Fruit fly (Drosophila melanogaster) whole organism, embryonic: ENCODE measurements around the gene senju.

Source experiments
- B-H1 ChIP-seq: fragments of 200-800 bp; sonication (Bioruptor generic); IDR thresholded peaks from 3 replicates; pipeline ENCODE4 v1.3.6; 2022; ENCODE audit warnings: missing biosample characterization, missing genetic modification characterization
- B-H2 ChIP-seq: fragments of 200-800 bp; sonication (Bioruptor generic); optimal IDR thresholded peaks from 2 replicates; lab custom pipeline; 2018; ENCODE audit warnings: missing biosample characterization, mild to moderate bottlenecking, missing genetic modification characterization
- CG11398 ChIP-seq: fragments of 200-800 bp; sonication (Bioruptor generic); optimal IDR thresholded peaks from 2 replicates; lab custom pipeline; 2016; ENCODE audit warnings: missing biosample characterization, missing genetic modification characterization
- CG12769 ChIP-seq: fragments of 200-800 bp; sonication (Bioruptor generic); optimal IDR thresholded peaks from 2 replicates; lab custom pipeline; 2019; ENCODE audit warnings: missing biosample characterization, mild to moderate bottlenecking, missing genetic modification characterization, moderate library complexity
- CG14014 ChIP-seq: fragments of 200-800 bp; sonication (Bioruptor generic); IDR thresholded peaks from 2 replicates; pipeline ENCODE4 v1.3.6; 2022; ENCODE audit warnings: missing biosample characterization, missing genetic modification characterization
- CG14965 ChIP-seq: fragments of 200-800 bp; sonication (Bioruptor generic); optimal IDR thresholded peaks from 2 replicates; lab custom pipeline; 2016; ENCODE audit warnings: missing biosample characterization, missing genetic modification characterization, borderline replicate concordance
- CG15269 ChIP-seq: fragments of 200-800 bp; sonication (Bioruptor generic); optimal IDR thresholded peaks from 2 replicates; lab custom pipeline; 2018; ENCODE audit warnings: missing biosample characterization, mild to moderate bottlenecking, missing genetic modification characterization, moderate library complexity
- CG15479 ChIP-seq: fragments of 200-800 bp; sonication (Bioruptor generic); optimal IDR thresholded peaks from 3 replicates; lab custom pipeline; 2019; ENCODE audit warnings: missing biosample characterization, mild to moderate bottlenecking, missing genetic modification characterization, moderate library complexity
- CG1647 ChIP-seq: fragments of 200-800 bp; sonication (Bioruptor generic); optimal IDR thresholded peaks from 3 replicates; lab custom pipeline; 2016; ENCODE audit warnings: missing biosample characterization, missing genetic modification characterization
- CG16815 ChIP-seq: fragments of 200-800 bp; sonication (Bioruptor generic); optimal IDR thresholded peaks from 3 replicates; lab custom pipeline; 2017; ENCODE audit warnings: missing biosample characterization, mild to moderate bottlenecking, missing genetic modification characterization
- CG17568 ChIP-seq: fragments of 200-800 bp; sonication (Bioruptor generic); optimal IDR thresholded peaks from 2 replicates; lab custom pipeline; 2018; ENCODE audit warnings: missing biosample characterization, mild to moderate bottlenecking, missing genetic modification characterization, moderate library complexity
- CG2116 ChIP-seq: fragments of 200-800 bp; sonication (Bioruptor generic); optimal IDR thresholded peaks from 3 replicates; lab custom pipeline; 2018; ENCODE audit warnings: missing biosample characterization, mild to moderate bottlenecking, missing genetic modification characterization
- CG30403 ChIP-seq: fragments of 200-800 bp; sonication (Bioruptor generic); optimal IDR thresholded peaks from 3 replicates; lab custom pipeline; 2016; ENCODE audit warnings: missing biosample characterization, missing genetic modification characterization
- CG32767 ChIP-seq: fragments of 200-800 bp; sonication (Bioruptor generic); IDR thresholded peaks from 2 replicates; pipeline ENCODE4 v1.3.6; 2022; ENCODE audit warnings: missing biosample characterization, missing genetic modification characterization
- CG43689 ChIP-seq: fragments of 200-800 bp; sonication (Bioruptor generic); IDR thresholded peaks from 2 replicates; pipeline ENCODE4 v1.3.6; 2022; ENCODE audit warnings: missing biosample characterization, missing genetic modification characterization
- CG4707 ChIP-seq: fragments of 200-800 bp; sonication (Bioruptor generic); optimal IDR thresholded peaks from 2 replicates; lab custom pipeline; 2018; ENCODE audit warnings: missing biosample characterization, mild to moderate bottlenecking, missing genetic modification characterization, moderate library complexity
- CG4820 ChIP-seq: fragments of 200-800 bp; sonication (Bioruptor generic); optimal IDR thresholded peaks from 3 replicates; lab custom pipeline; 2016; ENCODE audit warnings: missing biosample characterization, missing genetic modification characterization
- CG6254 ChIP-seq: fragments of 200-800 bp; sonication (Bioruptor generic); optimal IDR thresholded peaks from 3 replicates; lab custom pipeline; 2017; ENCODE audit warnings: mild to moderate bottlenecking, missing biosample characterization, missing genetic modification reagents, missing genetic modification characterization
- CG7745 ChIP-seq: fragments of 200-800 bp; sonication (Bioruptor generic); optimal IDR thresholded peaks from 2 replicates; lab custom pipeline; 2018; ENCODE audit warnings: missing biosample characterization, mild to moderate bottlenecking, missing genetic modification characterization, moderate library complexity
- CG8388 ChIP-seq: fragments of 200-800 bp; sonication (Bioruptor generic); optimal IDR thresholded peaks from 2 replicates; lab custom pipeline; 2019; ENCODE audit warnings: missing biosample characterization, mild to moderate bottlenecking, missing genetic modification characterization, moderate library complexity
- CG8765 ChIP-seq: fragments of 200-800 bp; sonication (Bioruptor generic); IDR thresholded peaks from 2 replicates; pipeline ENCODE4 v1.3.6; 2022; ENCODE audit warnings: missing biosample characterization, missing genetic modification characterization
- CG9609 ChIP-seq: fragments of 200-800 bp; sonication (Bioruptor generic); optimal IDR thresholded peaks from 3 replicates; lab custom pipeline; 2016; ENCODE audit warnings: missing biosample characterization, missing genetic modification characterization
- Camta ChIP-seq: fragments of 200-800 bp; sonication (Bioruptor generic); optimal IDR thresholded peaks from 2 replicates; lab custom pipeline; 2016; ENCODE audit warnings: missing biosample characterization, missing genetic modification characterization
- CkIIα-i1 ChIP-seq: fragments of 200-800 bp; sonication (Bioruptor generic); IDR thresholded peaks from 2 replicates; pipeline ENCODE4 v1.3.6; 2022; ENCODE audit warnings: missing biosample characterization, missing genetic modification characterization
- Dad ChIP-seq: fragments of 200-800 bp; sonication (Bioruptor generic); optimal IDR thresholded peaks from 3 replicates; lab custom pipeline; 2016; ENCODE audit warnings: missing biosample characterization, missing genetic modification characterization
- Ets65A ChIP-seq: fragments of 200-800 bp; sonication (Bioruptor generic); peaks from one replicate; lab custom pipeline; 2016; ENCODE audit warnings: missing biosample characterization, missing genetic modification characterization
- Gug ChIP-seq: fragments of 200-800 bp; sonication (Bioruptor generic); IDR thresholded peaks from 4 replicates; pipeline ENCODE4 v1.3.6; 2022; ENCODE audit warnings: missing biosample characterization, missing genetic modification characterization
- H2.0 ChIP-seq: fragments of 200-800 bp; sonication (Bioruptor generic); IDR thresholded peaks from 2 replicates; pipeline ENCODE4 v1.3.6; 2022; ENCODE audit warnings: missing biosample characterization, missing genetic modification characterization
- HLHmδ ChIP-seq: fragments of 200-800 bp; sonication (Bioruptor generic); optimal IDR thresholded peaks from 2 replicates; lab custom pipeline; 2018; ENCODE audit warnings: missing biosample characterization, mild to moderate bottlenecking, missing genetic modification characterization, moderate library complexity
- Lim3 ChIP-seq: fragments of 200-800 bp; sonication (Bioruptor generic); IDR thresholded peaks from 2 replicates; pipeline ENCODE4 v1.3.6; 2022; ENCODE audit warnings: missing biosample characterization, missing genetic modification characterization
- MBD-R2 ChIP-seq: fragments of 200-800 bp; sonication (Bioruptor generic); IDR thresholded peaks from 2 replicates; pipeline ENCODE4 v1.3.6; 2022; ENCODE audit warnings: missing biosample characterization, missing genetic modification characterization
- NFAT ChIP-seq: fragments of 200-800 bp; sonication (Bioruptor generic); IDR thresholded peaks from 2 replicates; pipeline ENCODE4 v1.3.6; 2022; ENCODE audit warnings: missing biosample characterization, missing genetic modification characterization
- Nf-YB ChIP-seq: fragments of 200-800 bp; sonication (Bioruptor generic); optimal IDR thresholded peaks from 3 replicates; lab custom pipeline; 2019; ENCODE audit warnings: missing biosample characterization, mild to moderate bottlenecking, missing genetic modification characterization, moderate library complexity
- PHDP ChIP-seq: fragments of 200-800 bp; sonication (Bioruptor generic); optimal IDR thresholded peaks from 3 replicates; lab custom pipeline; 2018; ENCODE audit warnings: missing biosample characterization, mild to moderate bottlenecking, missing genetic modification characterization, moderate library complexity
- Ptx1 ChIP-seq: fragments of 200-800 bp; sonication (Bioruptor generic); IDR thresholded peaks from 2 replicates; pipeline ENCODE4 v1.3.6; 2022; ENCODE audit warnings: missing biosample characterization, missing genetic modification characterization
- Side ChIP-seq: fragments of 200-800 bp; sonication (Bioruptor generic); optimal IDR thresholded peaks from 2 replicates; lab custom pipeline; 2016; ENCODE audit warnings: missing biosample characterization, missing genetic modification characterization
- Sry-δ ChIP-seq: fragments of 200-800 bp; sonication (Bioruptor generic); optimal IDR thresholded peaks from 2 replicates; lab custom pipeline; 2016; ENCODE audit warnings: missing biosample characterization, missing genetic modification characterization
- Ssrp ChIP-seq: fragments of 200-800 bp; sonication (Bioruptor generic); optimal IDR thresholded peaks from 2 replicates; lab custom pipeline; 2018; ENCODE audit warnings: missing biosample characterization, mild to moderate bottlenecking, missing genetic modification characterization, moderate library complexity
- Taf1 ChIP-seq: fragments of 200-800 bp; sonication (Bioruptor generic); IDR thresholded peaks from 2 replicates; pipeline ENCODE4 v1.3.6; 2022; ENCODE audit warnings: missing biosample characterization, missing genetic modification characterization
- Usf ChIP-seq: fragments of 200-800 bp; sonication (Bioruptor generic); optimal IDR thresholded peaks from 2 replicates; lab custom pipeline; 2017; ENCODE audit warnings: missing genotype, missing biosample characterization, missing genetic modification characterization
- caup ChIP-seq: fragments of 200-800 bp; sonication (Bioruptor generic); optimal IDR thresholded peaks from 3 replicates; lab custom pipeline; 2017; ENCODE audit warnings: missing biosample characterization, mild to moderate bottlenecking, missing genetic modification characterization, moderate library complexity; ENCODE audit not compliant: severe bottlenecking
- crol ChIP-seq: fragments of 200-800 bp; sonication (Bioruptor generic); IDR thresholded peaks from 2 replicates; pipeline ENCODE4 v1.3.6; 2022; ENCODE audit warnings: missing biosample characterization, missing genetic modification characterization
- danr ChIP-seq: fragments of 200-800 bp; sonication (Bioruptor generic); IDR thresholded peaks from 2 replicates; pipeline ENCODE4 v1.3.6; 2022; ENCODE audit warnings: missing biosample characterization, missing genetic modification characterization
- fu2 ChIP-seq: fragments of 200-800 bp; sonication (Bioruptor generic); optimal IDR thresholded peaks from 2 replicates; lab custom pipeline; 2016; ENCODE audit warnings: missing biosample characterization, missing genetic modification characterization
- hkb ChIP-seq, 2 experiments: fragments of 200-800 bp in 1 of 2; fragments of >200 bp in 1 of 2; sonication (Bioruptor generic) in 1 of 2; IDR thresholded peaks in 1 of 2; optimal IDR thresholded peaks in 1 of 2; 2 replicates each; pipeline versions ENCODE4 v1.3.6 to Lab custom; 2017 to 2022; ENCODE audit warnings: missing biosample characterization in 1 of 2, missing genetic modification characterization in 1 of 2
- ken ChIP-seq: fragments of 200-800 bp; sonication (Bioruptor generic); IDR thresholded peaks from 3 replicates; pipeline ENCODE4 v1.3.6; 2022; ENCODE audit warnings: missing biosample characterization, missing genetic modification characterization
- lab ChIP-seq: fragments of 200-800 bp; sonication (Bioruptor generic); optimal IDR thresholded peaks from 3 replicates; lab custom pipeline; 2017; ENCODE audit warnings: missing biosample characterization, missing genetic modification characterization, mild to moderate bottlenecking, moderate library complexity, missing genetic modification reagents
- odd ChIP-seq: fragments of 200-800 bp; sonication (Bioruptor generic); optimal IDR thresholded peaks from 2 replicates; lab custom pipeline; 2017; ENCODE audit warnings: missing biosample characterization, mild to moderate bottlenecking, missing genetic modification characterization
- slou ChIP-seq: fragments of 200-800 bp; sonication (Bioruptor generic); optimal IDR thresholded peaks from 3 replicates; lab custom pipeline; 2016; ENCODE audit warnings: missing biosample characterization, missing genetic modification characterization

Gene senju

dm6 chr2L:5044892-5045619 is 7.6 kb upstream of the senju start (continued):
- TF ChIP-seq CG4820 (GFP tag; lab: Kevin White, UChicago) (peak; percentile 10), CG15269 (peak; percentile 72), PHDP (tag; lab: Kevin White, UChicago) (peak; percentile 46), CG6254 (GFP tag; lab: Kevin White, UChicago) (peak; percentile 30), slou (GFP tag; lab: Kevin White, UChicago) (peak; percentile 32), CG43689 (no peak), danr (GFP tag; lab: Robert Waterston, UW) (peak; percentile 11; the same call in 1 of the 2 replicates), Lim3 (GFP tag; lab: Robert Waterston, UW) (no peak), CG8765 (GFP tag; lab: Robert Waterston, UW) (no peak), MBD-R2 (no peak), Ptx1 (GFP tag; lab: Robert Waterston, UW) (0 out of 2 replicates have a peak, but pooled peaks have one; percentile 26), CkIIα-i1 (GFP tag; lab: Robert Waterston, UW) (no peak), lab (peak; percentile 67), Taf1 (no peak), CG14965 (GFP tag; lab: Kevin White, UChicago) (no peak), CG8388 (GFP tag; lab: Kevin White, UChicago) (peak; percentile 30), Ets65A (GFP tag; lab: Kevin White, UChicago) (peak; percentile 64), Nf-YB (peak; percentile 43), crol (GFP tag; lab: Robert Waterston, UW) (no peak), B-H1 (GFP tag; lab: Robert Waterston, UW) (0 out of 3 replicates have a peak, but pooled peaks have one; percentile 10), B-H2 (GFP tag; lab: Kevin White, UChicago) (no peak), fu2 (no peak), CG32767 (GFP tag; lab: Robert Waterston, UW) (peak; percentile 46; the same call in 1 of the 2 replicates), CG1647 (GFP tag; lab: Kevin White, UChicago) (no peak), Side (GFP tag; lab: Kevin White, UChicago) (peak; percentile 7), CG9609 (GFP tag; lab: Kevin White, UChicago) (peak; percentile 5), CG12769 (tag; lab: Kevin White, UChicago) (peak; percentile 6), CG15479 (GFP tag; lab: Kevin White, UChicago) (no peak), Ssrp (tag; lab: Kevin White, UChicago) (peak; percentile 46), CG2116 (peak; percentile 15), CG16815 (peak; percentile 1), ken (GFP tag; lab: Robert Waterston, UW) (peak; percentile 60; the same call in 2 of the 3 replicates), CG30403 (GFP tag; lab: Kevin White, UChicago) (peak; percentile 56), H2.0 (GFP tag; lab: Robert Waterston, UW) (peak; percentile 44), CG14014 (GFP tag; lab: Robert Waterston, UW) (peak; percentile 64; the same call in 1 of the 2 replicates), HLHmδ (GFP tag; lab: Kevin White, UChicago) (no peak), CG11398 (no peak), Sry-δ (GFP tag; lab: Kevin White, UChicago) (no peak), Camta (peak; percentile 35), Usf (GFP tag; lab: Kevin White, UChicago) (no peak), Dad (peak; percentile 37), CG7745 (tag; lab: Kevin White, UChicago) (no peak), CG4707 (no peak), hkb (optimal IDR thresholded peaks at IDR 0.05; lab: Kevin White, UChicago) (no peak), hkb (GFP tag; IDR thresholded peaks at IDR 0.05; lab: Robert Waterston, UW) (peak; percentile 55), CG17568 (GFP tag; lab: Kevin White, UChicago) (no peak), NFAT (GFP tag; lab: Robert Waterston, UW) (peak; percentile 75), odd (GFP tag; lab: Kevin White, UChicago) (peak; percentile 56), caup (GFP tag; lab: Kevin White, UChicago) (peak; percentile 16), Gug (GFP tag; lab: Robert Waterston, UW) (peak; percentile 85)
